Fruit fly (Drosophila melanogaster) whole organism, embryonic: ENCODE results near the gene gpp.

Experiments
- ATbp ChIP-seq: fragments of 200-800 bp; sonication (Bioruptor generic); optimal IDR thresholded peaks from 2 replicates; lab custom pipeline; 2017; ENCODE audit warnings: missing biosample characterization, mild to moderate bottlenecking, missing genetic modification characterization, missing genetic modification reagents
- Atf6 ChIP-seq: fragments of 200-800 bp; sonication (Bioruptor generic); IDR thresholded peaks from 2 replicates; pipeline ENCODE4 v1.3.6; 2022; ENCODE audit warnings: missing biosample characterization, missing genetic modification characterization
- Bteb2 ChIP-seq: fragments of 200-800 bp; sonication (Bioruptor generic); optimal IDR thresholded peaks from 2 replicates; lab custom pipeline; 2016; ENCODE audit warnings: missing biosample characterization, missing genetic modification characterization
- CG10267 ChIP-seq: fragments of 200-800 bp; sonication (Bioruptor generic); optimal IDR thresholded peaks from 2 replicates; lab custom pipeline; 2018; ENCODE audit warnings: missing biosample characterization, mild to moderate bottlenecking, missing genetic modification characterization, moderate library complexity
- CG10565 ChIP-seq: fragments of 200-800 bp; sonication (Bioruptor generic); optimal IDR thresholded peaks from 3 replicates; lab custom pipeline; 2016; ENCODE audit warnings: missing biosample characterization, mild to moderate bottlenecking, missing genetic modification characterization
- CG10959 ChIP-seq: fragments of 200-800 bp; sonication (Bioruptor generic); IDR thresholded peaks from 2 replicates; pipeline ENCODE4 v1.3.6; 2022; ENCODE audit warnings: missing biosample characterization, missing genetic modification characterization
- CG13624 ChIP-seq: fragments of 200-800 bp; sonication (Bioruptor generic); optimal IDR thresholded peaks from 2 replicates; lab custom pipeline; 2016; ENCODE audit warnings: missing biosample characterization, missing genetic modification characterization
- CG14050 ChIP-seq: fragments of 200-800 bp; sonication (Bioruptor generic); IDR thresholded peaks from 3 replicates; pipeline ENCODE4 v1.3.6; 2022; ENCODE audit warnings: missing biosample characterization, missing genetic modification characterization
- CG14860 ChIP-seq: fragments of 200-800 bp; sonication (Bioruptor generic); IDR thresholded peaks from 3 replicates; pipeline ENCODE4 v1.3.6; 2022; ENCODE audit warnings: missing biosample characterization, missing genetic modification characterization; ENCODE audit not compliant: partially characterized antibody
- CG17802 ChIP-seq: fragments of 200-800 bp; sonication (Bioruptor generic); optimal IDR thresholded peaks from 2 replicates; lab custom pipeline; 2018; ENCODE audit warnings: missing biosample characterization, mild to moderate bottlenecking, missing genetic modification characterization, moderate library complexity
- CG18262 ChIP-seq: fragments of 200-800 bp; optimal IDR thresholded peaks from 3 replicates; lab custom pipeline; 2019; ENCODE audit warnings: missing biosample characterization, mild to moderate bottlenecking, missing genetic modification characterization, moderate library complexity
- CG2129 ChIP-seq: fragments of 200-800 bp; sonication (Bioruptor generic); IDR thresholded peaks from 2 replicates; pipeline ENCODE4 v1.3.6; 2022; ENCODE audit warnings: missing biosample characterization, missing genetic modification characterization; ENCODE audit not compliant: partially characterized antibody
- CG2875 ChIP-seq: fragments of 200-800 bp; sonication (Bioruptor generic); optimal IDR thresholded peaks from 2 replicates; lab custom pipeline; 2017; ENCODE audit warnings: missing biosample characterization, mild to moderate bottlenecking, missing genetic modification characterization, missing genetic modification reagents
- CG30020 ChIP-seq: fragments of 200-800 bp; optimal IDR thresholded peaks from 2 replicates; lab custom pipeline; 2019; ENCODE audit warnings: missing biosample characterization, mild to moderate bottlenecking, missing genetic modification characterization, moderate library complexity
- CG32772 ChIP-seq: fragments of 200-800 bp; sonication (Bioruptor generic); IDR thresholded peaks from 2 replicates; pipeline ENCODE4 v1.3.6; 2022; ENCODE audit warnings: missing biosample characterization, missing genetic modification characterization
- CG3407 ChIP-seq: fragments of 200-800 bp; sonication (Bioruptor generic); optimal IDR thresholded peaks from 2 replicates; lab custom pipeline; 2018; ENCODE audit warnings: missing biosample characterization, mild to moderate bottlenecking, missing genetic modification characterization
- CG4360 ChIP-seq: fragments of 200-800 bp; sonication (Bioruptor generic); IDR thresholded peaks from 2 replicates; pipeline ENCODE4 v1.3.6; 2022; ENCODE audit warnings: missing biosample characterization, missing genetic modification characterization
- CG4404 ChIP-seq: fragments of 200-800 bp; sonication (Bioruptor generic); IDR thresholded peaks from 2 replicates; pipeline ENCODE4 v1.3.6; 2022; ENCODE audit warnings: missing biosample characterization, missing genetic modification characterization
- CG6854 ChIP-seq: fragments of 200-800 bp; sonication (Bioruptor generic); optimal IDR thresholded peaks from 3 replicates; lab custom pipeline; 2017; ENCODE audit warnings: missing biosample characterization, mild to moderate bottlenecking, missing genetic modification characterization
- CG7786 ChIP-seq: fragments of 200-800 bp; sonication (Bioruptor generic); optimal IDR thresholded peaks from 2 replicates; lab custom pipeline; 2016; ENCODE audit warnings: missing biosample characterization, missing genetic modification characterization
- CG8924 ChIP-seq: fragments of 200-800 bp; optimal IDR thresholded peaks from 3 replicates; lab custom pipeline; 2019; ENCODE audit warnings: missing biosample characterization, mild to moderate bottlenecking, missing genetic modification characterization, moderate library complexity
- CG9797 ChIP-seq: fragments of 200-800 bp; sonication (Bioruptor generic); optimal IDR thresholded peaks from 3 replicates; lab custom pipeline; 2018; ENCODE audit warnings: missing biosample characterization, mild to moderate bottlenecking, missing genetic modification characterization
- Dad ChIP-seq: fragments of 200-800 bp; sonication (Bioruptor generic); optimal IDR thresholded peaks from 3 replicates; lab custom pipeline; 2016; ENCODE audit warnings: missing biosample characterization, missing genetic modification characterization
- Dfd ChIP-seq, 2 experiments: fragments of >200 bp; optimal IDR thresholded peaks; 2 replicates each; lab custom pipeline; 2017; ENCODE audit warnings: missing biosample characterization in 2 of 2, missing genetic modification characterization in 2 of 2
- Fer1 ChIP-seq: fragments of 200-800 bp; sonication (Bioruptor generic); optimal IDR thresholded peaks from 2 replicates; lab custom pipeline; 2017; ENCODE audit warnings: missing biosample characterization, mild to moderate bottlenecking, missing genetic modification characterization
- NK7.1 ChIP-seq: fragments of 200-800 bp; sonication (Bioruptor generic); optimal IDR thresholded peaks from 3 replicates; lab custom pipeline; 2016; ENCODE audit warnings: missing biosample characterization, missing genetic modification characterization
- Rfx ChIP-seq: fragments of 200-800 bp; sonication (Bioruptor generic); IDR thresholded peaks from 2 replicates; pipeline ENCODE4 v1.3.6; 2022; ENCODE audit warnings: missing biosample characterization, missing genetic modification characterization
- Taf1 ChIP-seq: fragments of 200-800 bp; sonication (Bioruptor generic); IDR thresholded peaks from 2 replicates; pipeline ENCODE4 v1.3.6; 2022; ENCODE audit warnings: missing biosample characterization, missing genetic modification characterization
- ci ChIP-seq: fragments of 200-800 bp; sonication (Bioruptor generic); IDR thresholded peaks from 3 replicates; pipeline ENCODE4 v1.3.6; 2022; ENCODE audit warnings: missing biosample characterization, missing genetic modification characterization
- crc ChIP-seq: fragments of 200-800 bp; sonication (Bioruptor generic); optimal IDR thresholded peaks from 2 replicates; lab custom pipeline; 2016; ENCODE audit warnings: missing biosample characterization, missing genetic modification characterization
- dmrt99B ChIP-seq: fragments of 200-800 bp; sonication (Bioruptor generic); optimal IDR thresholded peaks from 2 replicates; lab custom pipeline; 2018; ENCODE audit warnings: missing biosample characterization, mild to moderate bottlenecking, missing genetic modification characterization, moderate library complexity
- ems ChIP-seq: fragments of 200-800 bp; sonication (Bioruptor generic); optimal IDR thresholded peaks from 3 replicates; lab custom pipeline; 2016; ENCODE audit warnings: missing biosample characterization, missing genetic modification characterization
- gce ChIP-seq: fragments of 200-800 bp; sonication (Bioruptor generic); IDR thresholded peaks from 3 replicates; pipeline ENCODE4 v1.3.6; 2022; ENCODE audit warnings: missing biosample characterization, missing genetic modification characterization
- hbn ChIP-seq: fragments of 200-800 bp; sonication (Bioruptor generic); IDR thresholded peaks from 2 replicates; pipeline ENCODE4 v1.3.6; 2022; ENCODE audit warnings: missing biosample characterization, missing genetic modification characterization; ENCODE audit not compliant: partially characterized antibody
- her ChIP-seq: fragments of 200-800 bp; sonication (Bioruptor generic); optimal IDR thresholded peaks from 2 replicates; lab custom pipeline; 2016; ENCODE audit warnings: missing biosample characterization, missing genetic modification characterization
- hkb ChIP-seq, 2 experiments: fragments of 200-800 bp in 1 of 2; fragments of >200 bp in 1 of 2; sonication (Bioruptor generic) in 1 of 2; IDR thresholded peaks in 1 of 2; optimal IDR thresholded peaks in 1 of 2; 2 replicates each; pipeline versions ENCODE4 v1.3.6 to Lab custom; 2017 to 2022; ENCODE audit warnings: missing biosample characterization in 1 of 2, missing genetic modification characterization in 1 of 2
- insv ChIP-seq, 2 experiments: fragments of 200-800 bp; sonication (Bioruptor generic); optimal IDR thresholded peaks; 3 replicates each; lab custom pipeline; 2016 to 2018; ENCODE audit warnings: missing biosample characterization in 2 of 2, missing genetic modification characterization in 2 of 2
- lbe ChIP-seq: fragments of 200-800 bp; sonication (Bioruptor generic); optimal IDR thresholded peaks from 2 replicates; lab custom pipeline; 2016; ENCODE audit warnings: missing biosample characterization, mild to moderate bottlenecking, missing genetic modification characterization
- maf-S ChIP-seq: fragments of 200-800 bp; sonication (Bioruptor generic); optimal IDR thresholded peaks from 2 replicates; lab custom pipeline; 2016; ENCODE audit warnings: missing biosample characterization, missing genetic modification characterization
- nmo ChIP-seq: fragments of 200-800 bp; sonication (Bioruptor generic); optimal IDR thresholded peaks from 2 replicates; lab custom pipeline; 2018; ENCODE audit warnings: missing biosample characterization, mild to moderate bottlenecking, missing genetic modification characterization, moderate library complexity
- pfk ChIP-seq: fragments of 200-800 bp; sonication (Bioruptor generic); optimal IDR thresholded peaks from 2 replicates; lab custom pipeline; 2018; ENCODE audit warnings: missing biosample characterization, mild to moderate bottlenecking, missing genetic modification characterization, moderate library complexity
- salm ChIP-seq: fragments of 200-800 bp; sonication (Bioruptor generic); optimal IDR thresholded peaks from 2 replicates; lab custom pipeline; 2018; ENCODE audit warnings: missing biosample characterization, mild to moderate bottlenecking, missing genetic modification characterization
- sens-2 ChIP-seq: fragments of 200-800 bp; sonication (Bioruptor generic); IDR thresholded peaks from 2 replicates; pipeline ENCODE4 v1.3.6; 2022; ENCODE audit warnings: missing biosample characterization, missing genetic modification characterization
- sna ChIP-seq: fragments of 200-800 bp; sonication (Bioruptor generic); IDR thresholded peaks from 2 replicates; pipeline ENCODE4 v1.3.6; 2022; ENCODE audit warnings: missing biosample characterization, missing genetic modification characterization; ENCODE audit not compliant: partially characterized antibody
- sr ChIP-seq: fragments of 200-800 bp; sonication (Bioruptor generic); IDR thresholded peaks from 3 replicates; pipeline ENCODE4 v1.3.6; 2022; ENCODE audit warnings: missing biosample characterization, missing genetic modification characterization
- stwl ChIP-seq: fragments of 200-800 bp; sonication (Bioruptor generic); optimal IDR thresholded peaks from 3 replicates; lab custom pipeline; 2018; ENCODE audit warnings: missing biosample characterization, mild to moderate bottlenecking, missing genetic modification characterization, moderate library complexity
- trem ChIP-seq: fragments of 200-800 bp; optimal IDR thresholded peaks from 3 replicates; lab custom pipeline; 2019; ENCODE audit warnings: missing biosample characterization, mild to moderate bottlenecking, missing genetic modification characterization, moderate library complexity
- unc-4 ChIP-seq: fragments of 200-800 bp; sonication (Bioruptor generic); IDR thresholded peaks from 2 replicates; pipeline ENCODE4 v1.3.6; 2022; ENCODE audit warnings: missing biosample characterization, missing genetic modification characterization; ENCODE audit not compliant: partially characterized antibody

Gene gpp

DNA sequence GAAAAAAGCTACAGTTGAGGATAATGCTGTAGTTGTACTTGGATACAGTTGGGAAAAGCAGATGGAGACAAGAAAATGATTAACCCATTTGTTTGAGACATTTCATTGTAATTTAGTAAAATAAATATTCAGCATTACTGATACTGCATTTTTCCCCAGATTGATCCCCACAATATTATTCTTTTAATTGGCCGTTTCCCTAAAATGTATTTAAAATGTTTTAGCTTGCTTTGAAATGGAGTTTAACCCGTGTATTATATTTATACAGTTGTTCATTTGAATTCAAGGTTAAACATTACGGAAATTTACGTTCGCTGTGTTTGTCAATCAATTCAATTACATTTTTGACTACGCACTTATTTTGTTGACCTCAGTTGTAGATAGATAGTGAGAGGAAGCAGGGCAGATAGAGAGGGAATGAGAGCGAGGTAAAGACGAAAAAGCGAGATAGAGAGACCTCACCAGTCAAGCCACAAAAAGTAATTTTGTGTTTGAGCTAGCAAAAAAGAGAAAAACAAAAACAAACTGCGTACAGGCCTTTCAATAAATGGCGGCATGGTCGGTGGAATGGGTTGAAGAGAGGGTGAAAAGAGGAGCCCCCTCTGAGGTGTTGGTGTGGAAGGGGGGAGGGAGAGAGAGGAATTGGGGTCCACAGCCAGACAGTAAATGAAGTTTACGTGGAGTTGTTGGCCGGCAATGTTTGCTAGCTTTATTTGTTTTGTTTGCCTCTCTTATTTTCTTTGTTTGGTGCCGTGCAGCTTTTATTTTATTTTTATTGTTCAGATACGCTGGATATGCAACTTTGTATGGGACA is 4.0 kb downstream of the gpp start (continued):
- TF ChIP-seq CG14860 (GFP tag; lab: Robert Waterston, UW) (no peak), crc (GFP tag; lab: Kevin White, UChicago) (peak; percentile 74), maf-S (GFP tag; lab: Kevin White, UChicago) (peak; percentile 81), hkb (optimal IDR thresholded peaks at IDR 0.05; lab: Kevin White, UChicago) (no peak), hkb (GFP tag; IDR thresholded peaks at IDR 0.05; lab: Robert Waterston, UW) (peak; percentile 71), CG10565 (peak; percentile 10), unc-4 (no peak), CG30020 (tag; lab: Kevin White, UChicago) (peak; percentile 72), CG9797 (no peak), sr (no peak), her (GFP tag; lab: Kevin White, UChicago) (peak; percentile 63), ems (GFP tag; lab: Kevin White, UChicago) (peak; percentile 78), insv (GFP tag; optimal IDR thresholded peaks at IDR 0.05; lab: Kevin White, UChicago) (peak in 1 of 2 experiments; percentile 52), CG13624 (GFP tag; lab: Kevin White, UChicago) (peak; percentile 87), stwl (tag; lab: Kevin White, UChicago) (no peak), CG17802 (tag; lab: Kevin White, UChicago) (peak; percentile 65), sens-2 (GFP tag; lab: Robert Waterston, UW) (peak; percentile 61; the same call in 1 of the 2 replicates), CG10959 (GFP tag; lab: Robert Waterston, UW) (no peak), Rfx (GFP tag; lab: Robert Waterston, UW) (peak; percentile 63), dmrt99B (peak; percentile 95), pfk (GFP tag; lab: Kevin White, UChicago) (peak; percentile 24), ATbp (GFP tag; lab: Kevin White, UChicago) (peak; percentile 65), nmo (GFP tag; lab: Kevin White, UChicago) (peak; percentile 95), trem (tag; lab: Kevin White, UChicago) (peak; percentile 72), sna (GFP tag; lab: Robert Waterston, UW) (no peak), hbn (GFP tag; lab: Robert Waterston, UW) (no peak), Dad (GFP tag; lab: Kevin White, UChicago) (peak; percentile 62), gce (peak; percentile 43; the same call in 1 of the 3 replicates), CG8924 (tag; lab: Kevin White, UChicago) (peak; percentile 94), lbe (GFP tag; lab: Kevin White, UChicago) (peak; percentile 27), CG7786 (GFP tag; lab: Kevin White, UChicago) (peak; percentile 75), CG4360 (peak; percentile 47), NK7.1 (GFP tag; lab: Kevin White, UChicago) (peak; percentile 73), ci (peak; percentile 53; the same call in 2 of the 3 replicates), CG14050 (peak; percentile 46; the same call in 1 of the 3 replicates), Taf1 (no peak), CG32772 (GFP tag; lab: Robert Waterston, UW) (peak; percentile 67), CG4404 (GFP tag; lab: Robert Waterston, UW) (peak; percentile 36; the same call in 1 of the 2 replicates), CG2875 (GFP tag; lab: Kevin White, UChicago) (peak; percentile 69), CG10267 (tag; lab: Kevin White, UChicago) (peak; percentile 83), Fer1 (GFP tag; lab: Kevin White, UChicago) (peak; percentile 89), CG6854 (GFP tag; lab: Kevin White, UChicago) (peak; percentile 87), Dfd (GFP tag; optimal IDR thresholded peaks at IDR 0.05; lab: Kevin White, UChicago) (peak in 1 of 2 experiments; percentile 1), CG2129 (GFP tag; lab: Robert Waterston, UW) (no peak), Bteb2 (peak; percentile 73), CG3407 (GFP tag; lab: Kevin White, UChicago) (no peak), salm (tag; lab: Kevin White, UChicago) (peak; percentile 73), CG18262 (tag; lab: Kevin White, UChicago) (peak; percentile 96), Atf6 (GFP tag; lab: Robert Waterston, UW) (peak; percentile 63)
